Fruit fly (Drosophila melanogaster): Measurements from ENCODE around the gene bc10.
A peak's percentile ranks its signal among the peaks of the same experiment; 100 is the strongest.

The bc10 gene

DNA sequence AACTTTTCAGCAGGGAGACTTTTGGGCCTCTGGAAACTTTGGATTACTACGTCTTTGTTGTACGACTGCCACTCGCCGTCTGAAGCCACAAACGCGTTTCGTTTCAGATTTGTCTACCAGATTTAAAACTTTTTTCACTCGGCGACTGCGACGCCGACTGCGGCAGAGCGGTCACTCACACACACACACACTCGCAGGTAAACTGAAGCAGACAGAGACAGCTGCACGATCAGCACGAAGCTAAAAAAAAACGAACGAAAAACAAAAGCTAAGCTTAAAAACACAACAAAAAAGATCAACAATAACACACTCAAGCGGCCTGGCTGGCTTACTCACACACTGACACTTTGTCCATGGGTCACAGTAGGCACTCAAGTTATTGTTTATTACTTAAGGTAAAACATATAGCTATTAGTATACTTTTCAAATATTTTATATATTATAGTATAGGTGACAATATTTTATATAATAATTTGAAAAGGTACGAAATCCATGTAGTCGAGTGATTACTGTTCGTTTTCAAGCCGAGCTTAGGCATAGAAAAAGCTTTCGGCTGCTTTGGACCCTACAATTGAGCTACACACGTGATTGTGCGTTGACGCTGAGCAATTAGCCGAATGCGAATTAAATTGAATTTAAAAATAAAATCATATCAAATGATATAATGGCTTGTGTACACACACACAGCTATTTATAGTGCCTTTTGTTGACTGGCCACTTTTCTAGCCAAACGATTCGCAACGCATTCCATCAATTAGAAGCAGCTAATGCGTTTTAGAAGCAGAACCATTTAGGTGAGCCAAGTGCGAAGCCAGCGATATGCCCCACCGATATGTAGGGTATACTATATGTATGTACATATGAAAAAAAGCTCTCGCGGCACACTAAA lies 12.5 kb downstream of the bc10 start, which contains the start of gene Msr-110:
Msr-110 (minus strand) TSS at position 99 of the 889 bp plus-strand sequence.
- TF ChIP-seq GATAd (GFP tag; optimal IDR thresholded peaks at IDR 0.05) (no peak), h (GFP tag; optimal IDR thresholded peaks at IDR 0.05) (peak; percentile 89), lola (GFP tag; optimal IDR thresholded peaks at IDR 0.05) (no peak), Hr83 (GFP tag; optimal IDR thresholded peaks at IDR 0.05; ENCODE audit: poor library complexity, severe bottlenecking) (peak; percentile 93), dmrt93B (GFP tag; optimal IDR thresholded peaks at IDR 0.05) (peak; percentile 80), N (GFP tag; optimal IDR thresholded peaks at IDR 0.05) (no peak), sage (GFP tag; optimal IDR thresholded peaks at IDR 0.05) (peak; percentile 70), woc (GFP tag; optimal IDR thresholded peaks at IDR 0.05) (peak; percentile 80), br (GFP tag; optimal IDR thresholded peaks at IDR 0.05) (peak; percentile 82), Hnf4 (GFP tag; optimal IDR thresholded peaks at IDR 0.05) (peak; percentile 80), Hr78 (GFP tag; optimal IDR thresholded peaks at IDR 0.05) (no peak), ey (GFP tag; optimal IDR thresholded peaks at IDR 0.05) (peak; percentile 83), brk (GFP tag; optimal IDR thresholded peaks at IDR 0.05) (peak; percentile 92), Jra (GFP tag; optimal IDR thresholded peaks at IDR 0.05) (peak; percentile 24), HLH106 (tag; optimal IDR thresholded peaks at IDR 0.05) (peak; percentile 95), CrebA (GFP tag; optimal IDR thresholded peaks at IDR 0.05; ENCODE audit: borderline replicate concordance) (peak; percentile 96), Sp1 (GFP tag; optimal IDR thresholded peaks at IDR 0.05) (peak; percentile 98), psq (GFP tag; optimal IDR thresholded peaks at IDR 0.05) (peak; percentile 92), Myc (optimal IDR thresholded peaks at IDR 0.05) (no peak), Dfd (GFP tag; optimal IDR thresholded peaks at IDR 0.05) (no peak), tai (GFP tag; optimal IDR thresholded peaks at IDR 0.05) (no peak), Abd-B (GFP tag; optimal IDR thresholded peaks at IDR 0.05) (no peak), rgr (GFP tag; optimal IDR thresholded peaks at IDR 0.05) (peak; percentile 92), OdsH (GFP tag; optimal IDR thresholded peaks at IDR 0.05) (peak; percentile 92), dsf (GFP tag; optimal IDR thresholded peaks at IDR 0.05; ENCODE audit: borderline replicate concordance) (peak; percentile 3), usp (GFP tag; optimal IDR thresholded peaks at IDR 0.05) (no peak), Rel (GFP tag; optimal IDR thresholded peaks at IDR 0.05) (peak; percentile 96), Rel (tag; optimal IDR thresholded peaks at IDR 0.05) (peak; percentile 79), sv (GFP tag; optimal IDR thresholded peaks at IDR 0.05) (peak; percentile 70), dl (GFP tag; optimal IDR thresholded peaks at IDR 0.05; ENCODE audit: insufficient read depth in 1 of 2, partially characterized antibody in 2 of 2) (peak in 1 of 2 experiments; percentile 29), foxo (GFP tag; optimal IDR thresholded peaks at IDR 0.05) (peak; percentile 89 to 94), Vsx2 (GFP tag; optimal IDR thresholded peaks at IDR 0.05; ENCODE audit: partially characterized antibody) (peak; percentile 68), Mio (GFP tag; optimal IDR thresholded peaks at IDR 0.05) (no peak), CG9705 (GFP tag; optimal IDR thresholded peaks at IDR 0.05) (peak; percentile 85), jim (GFP tag; optimal IDR thresholded peaks at IDR 0.05) (peak; percentile 97), Dif (GFP tag; optimal IDR thresholded peaks at IDR 0.05; ENCODE audit: partially characterized antibody) (peak; percentile 12), CG32264 (GFP tag; optimal IDR thresholded peaks at IDR 0.05) (peak; percentile 68), pan (optimal IDR thresholded peaks at IDR 0.05) (no peak), fru (GFP tag; optimal IDR thresholded peaks at IDR 0.05) (peak; percentile 89)

DNA sequence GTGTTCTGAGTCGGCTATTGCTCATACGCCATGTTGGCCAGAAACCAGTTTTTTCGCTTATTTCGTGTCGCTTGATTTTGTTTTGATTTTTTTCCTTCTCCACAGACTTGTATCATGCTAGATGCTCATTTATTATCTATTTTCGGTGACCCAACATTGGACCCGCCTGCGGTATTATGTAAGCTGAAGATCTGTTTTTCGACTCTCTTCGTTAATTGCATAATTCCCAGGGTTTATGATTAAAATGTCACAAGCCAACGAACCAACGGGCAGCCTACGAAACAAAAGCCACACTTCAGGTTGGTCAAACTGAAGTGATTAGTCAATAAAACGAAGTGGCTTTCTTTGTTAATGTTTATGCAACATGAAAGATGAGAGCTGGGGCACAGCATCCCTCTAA lies 13.6 kb downstream of the bc10 start:
- TF ChIP-seq N (GFP tag; optimal IDR thresholded peaks at IDR 0.05) (no peak), pan (optimal IDR thresholded peaks at IDR 0.05) (no peak), CG32264 (GFP tag; optimal IDR thresholded peaks at IDR 0.05) (no peak), rgr (GFP tag; optimal IDR thresholded peaks at IDR 0.05) (no peak), Rel (GFP tag; optimal IDR thresholded peaks at IDR 0.05) (no peak), Rel (tag; optimal IDR thresholded peaks at IDR 0.05) (no peak), dl (GFP tag; optimal IDR thresholded peaks at IDR 0.05; ENCODE audit: insufficient read depth in 1 of 2, partially characterized antibody in 2 of 2) (no peak), sage (GFP tag; optimal IDR thresholded peaks at IDR 0.05) (no peak), usp (GFP tag; optimal IDR thresholded peaks at IDR 0.05) (no peak), woc (GFP tag; optimal IDR thresholded peaks at IDR 0.05) (no peak)

Data from whole organism, wandering third instar larva.